Fruit fly (Drosophila melanogaster): ENCODE measurements around the gene ND-ACP.

ND-ACP gene

DNA sequence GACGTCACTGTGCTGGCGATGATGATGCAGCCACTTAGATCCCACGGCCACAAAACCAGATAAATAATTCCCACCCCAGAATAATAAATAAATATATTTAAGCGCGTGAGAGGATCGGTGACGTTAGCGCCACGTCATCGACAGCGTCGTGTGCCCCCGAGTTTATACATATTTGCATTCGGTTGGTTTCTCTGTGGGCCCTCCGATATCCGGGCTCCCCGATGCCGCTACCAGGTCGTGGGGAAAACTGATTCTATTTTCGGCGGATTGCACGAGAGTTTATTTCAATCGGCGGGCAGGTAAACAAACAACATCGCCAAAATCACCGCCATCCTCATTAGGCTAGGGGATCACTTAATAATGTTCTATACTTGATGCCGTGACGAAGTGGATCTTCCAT, 24.5 kb downstream of the ND-ACP start (continued):
- TF ChIP-seq nau (GFP tag; optimal IDR thresholded peaks at IDR 0.05) (no peak), CG8388 (GFP tag; optimal IDR thresholded peaks at IDR 0.05) (no peak), CG10543 (GFP tag; optimal IDR thresholded peaks at IDR 0.05) (peak; percentile 8), CG14441 (GFP tag; IDR thresholded peaks at IDR 0.05) (no peak), CG17612 (GFP tag; IDR thresholded peaks at IDR 0.05) (no peak), Dll (GFP tag; IDR thresholded peaks at IDR 0.05; ENCODE audit: partially characterized antibody) (no peak)

DNA sequence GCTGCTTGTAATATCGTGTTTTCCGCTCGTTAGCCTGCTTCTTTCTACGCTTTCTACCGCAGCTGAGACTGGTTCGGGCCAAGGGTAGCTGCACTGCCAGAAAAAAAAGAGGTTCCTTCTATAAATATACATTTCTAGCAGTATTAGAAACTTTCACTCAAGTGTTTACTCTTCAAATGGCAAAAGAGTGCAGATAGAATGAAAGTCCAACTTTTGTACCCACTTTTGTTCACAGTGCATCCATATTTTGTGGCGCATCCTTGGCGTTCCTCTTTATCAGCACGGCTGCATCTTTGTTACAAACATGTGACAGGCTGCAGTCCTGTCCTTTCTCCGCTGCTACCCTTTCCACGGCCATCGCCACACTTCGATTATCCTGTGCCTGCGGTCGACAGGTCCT, 28.6 kb downstream of the ND-ACP start:
- peak; percentile 35 for TF ChIP-seq CG9727 (GFP tag; optimal IDR thresholded peaks at IDR 0.05)
- TF ChIP-seq CG18262 (tag; optimal IDR thresholded peaks at IDR 0.05) = peak; percentile 8
- TF ChIP-seq CG10979 (tag; optimal IDR thresholded peaks at IDR 0.05) = peak; percentile 33
- peak; percentile 51 for TF ChIP-seq Xrp1 (GFP tag; IDR thresholded peaks at IDR 0.05)
- TF ChIP-seq CG14667 (GFP tag; IDR thresholded peaks at IDR 0.05) = 0 out of 2 replicates have a peak, but pooled peaks have one; percentile 12
- TF ChIP-seq bowl (GFP tag; IDR thresholded peaks at IDR 0.05) = no peak
- peak; percentile 56 for TF ChIP-seq Ets65A (GFP tag)
- TF ChIP-seq CG8478 (optimal IDR thresholded peaks at IDR 0.05) = no peak
- TF ChIP-seq CG4404 (GFP tag; IDR thresholded peaks at IDR 0.05) = peak; percentile 79
- peak; percentile 11 for TF ChIP-seq trem (tag; optimal IDR thresholded peaks at IDR 0.05)
- no peak for TF ChIP-seq Xbp1 (GFP tag; optimal IDR thresholded peaks at IDR 0.05)
- TF ChIP-seq esg (GFP tag; conservative IDR thresholded peaks at IDR 0.05) = no peak
- TF ChIP-seq CG10431 (GFP tag; optimal IDR thresholded peaks at IDR 0.05) = no peak
- no peak for TF ChIP-seq CG12155 (GFP tag; optimal IDR thresholded peaks at IDR 0.05)
- no peak for TF ChIP-seq BEAF-32 (GFP tag; optimal IDR thresholded peaks at IDR 0.05)
- no peak for TF ChIP-seq hth (optimal IDR thresholded peaks at IDR 0.05)
- peak; percentile 1 for TF ChIP-seq Chrac-16 (GFP tag; optimal IDR thresholded peaks at IDR 0.05)
- TF ChIP-seq dati (GFP tag; IDR thresholded peaks at IDR 0.05) = no peak
- TF ChIP-seq CG30431 (GFP tag; optimal IDR thresholded peaks at IDR 0.05) = peak; percentile 11
- TF ChIP-seq Drgx (GFP tag; IDR thresholded peaks at IDR 0.05) = no peak
- no peak for TF ChIP-seq zen2 (GFP tag; IDR thresholded peaks at IDR 0.05; ENCODE audit: partially characterized antibody)
- TF ChIP-seq CG4820 (GFP tag; optimal IDR thresholded peaks at IDR 0.05) = no peak
- TF ChIP-seq ara (GFP tag; IDR thresholded peaks at IDR 0.05) = peak; percentile 43; the same call in 1 of the 2 replicates
- TF ChIP-seq ac (GFP tag; optimal IDR thresholded peaks at IDR 0.05) = peak; percentile 62
- peak; percentile 51 for TF ChIP-seq zen (tag; optimal IDR thresholded peaks at IDR 0.05)
- TF ChIP-seq fd102C (GFP tag; optimal IDR thresholded peaks at IDR 0.05) = peak; percentile 29
- TF ChIP-seq Atf6 (GFP tag; IDR thresholded peaks at IDR 0.05) = no peak
- peak; percentile 10 for TF ChIP-seq gem (tag; optimal IDR thresholded peaks at IDR 0.05)
- TF ChIP-seq Nf-YA (GFP tag; IDR thresholded peaks at IDR 0.05) = no peak
- no peak for TF ChIP-seq rib (GFP tag; IDR thresholded peaks at IDR 0.05)
- TF ChIP-seq HLHmδ (GFP tag; optimal IDR thresholded peaks at IDR 0.05) = no peak
- no peak for TF ChIP-seq insv (GFP tag; optimal IDR thresholded peaks at IDR 0.05)
- TF ChIP-seq Ptx1 (GFP tag; IDR thresholded peaks at IDR 0.05) = 0 out of 2 replicates have a peak, but pooled peaks have one; percentile 9
- TF ChIP-seq Med (GFP tag) = peak; percentile 33
- no peak for TF ChIP-seq Sry-δ (GFP tag; optimal IDR thresholded peaks at IDR 0.05)
- TF ChIP-seq Hr51 (GFP tag; optimal IDR thresholded peaks at IDR 0.05) = no peak
- no peak for TF ChIP-seq CG4707 (GFP tag; optimal IDR thresholded peaks at IDR 0.05)
- TF ChIP-seq Trl (optimal IDR thresholded peaks at IDR 0.05) = no peak
- TF ChIP-seq Trl (GFP tag; optimal IDR thresholded peaks at IDR 0.05) = no peak
- TF ChIP-seq CG17328 (GFP tag; IDR thresholded peaks at IDR 0.05) = peak; percentile 44; the same call in 1 of the 2 replicates
- no peak for TF ChIP-seq pan (optimal IDR thresholded peaks at IDR 0.05)
- TF ChIP-seq pan (GFP tag; optimal IDR thresholded peaks at IDR 0.05 in 1 of 2, IDR thresholded peaks at IDR 0.05 in 1 of 2) = peak in 1 of 2 experiments; percentile 14
- no peak for TF ChIP-seq CG33213 (GFP tag; optimal IDR thresholded peaks at IDR 0.05)
- no peak for TF ChIP-seq GATAe (GFP tag; conservative IDR thresholded peaks at IDR 0.05)
- TF ChIP-seq grn (GFP tag; optimal IDR thresholded peaks at IDR 0.05) = peak; percentile 1
